Fruit fly (Drosophila melanogaster): ENCODE measurements around the gene CG31415.
A peak's percentile ranks its signal among the peaks of the same experiment; 100 is the strongest.

CG31415 gene

DNA sequence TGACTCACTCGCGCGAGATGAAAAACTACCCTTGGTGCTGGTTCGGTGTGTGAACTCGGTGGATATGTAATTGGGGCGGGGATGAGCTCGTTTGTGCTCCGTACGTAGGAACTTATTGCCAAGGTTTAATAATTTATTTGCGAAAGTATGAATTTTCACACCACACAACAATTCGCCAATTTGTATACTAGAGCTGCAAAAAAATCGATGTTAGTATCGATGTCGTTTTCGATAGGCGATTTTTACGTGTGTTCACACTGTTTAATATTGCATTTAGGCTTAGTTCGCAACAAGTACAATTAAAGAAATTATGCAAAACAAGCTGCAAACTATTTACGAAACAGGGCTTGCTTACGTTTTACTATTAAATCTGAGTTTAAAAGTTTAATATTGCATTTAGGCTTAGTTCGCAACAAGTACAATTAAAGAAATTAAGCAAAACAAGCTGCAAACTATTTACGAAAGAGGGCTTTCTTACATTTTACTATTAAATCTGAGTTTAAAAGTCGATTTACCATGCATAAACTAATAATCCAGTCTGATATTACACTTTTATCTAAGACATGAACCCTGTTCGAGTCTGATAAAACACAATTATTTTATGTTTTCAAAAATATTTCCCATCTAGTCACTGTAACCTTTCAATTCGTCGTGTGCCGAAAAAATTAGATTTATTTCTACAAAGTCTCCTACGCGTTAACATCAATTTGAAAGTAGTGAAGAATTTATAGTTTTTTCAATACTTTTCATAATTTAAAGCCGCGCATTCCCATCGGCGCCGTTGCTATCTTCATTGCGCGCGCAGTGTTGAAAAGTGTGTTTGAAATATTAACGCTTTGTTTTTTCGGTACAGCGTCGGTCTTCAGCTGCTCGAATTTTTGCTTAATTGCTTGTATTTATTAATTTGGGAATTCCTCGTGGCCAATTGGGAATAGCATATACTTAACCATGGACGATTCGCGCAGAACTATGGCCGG, 19.9 kb downstream of the CG31415 start, which contains the start of the genes Snap24 and CG8478 (continued):
- no peak for TF ChIP-seq cg (GFP tag; optimal IDR thresholded peaks at IDR 0.05)
- peak; percentile 78 for TF ChIP-seq Dp (GFP tag; optimal IDR thresholded peaks at IDR 0.05)
- no peak for TF ChIP-seq CG12071 (GFP tag; optimal IDR thresholded peaks at IDR 0.05)
- TF ChIP-seq z (GFP tag; IDR thresholded peaks at IDR 0.05): no peak
- TF ChIP-seq CG14860 (GFP tag; IDR thresholded peaks at IDR 0.05; ENCODE audit: partially characterized antibody): peak; percentile 64; the same call in 2 of the 3 replicates
- no peak for TF ChIP-seq CG11560 (tag; IDR thresholded peaks at IDR 0.05)
- TF ChIP-seq CG4617 (GFP tag; optimal IDR thresholded peaks at IDR 0.05; ENCODE audit: borderline replicate concordance): peak; percentile 40
- no peak for TF ChIP-seq so (GFP tag; IDR thresholded peaks at IDR 0.05)
- no peak for TF ChIP-seq tio (GFP tag; optimal IDR thresholded peaks at IDR 0.05)
- TF ChIP-seq prd (optimal IDR thresholded peaks at IDR 0.05): no peak
- TF ChIP-seq prd (GFP tag; IDR thresholded peaks at IDR 0.05): no peak
- peak; percentile 2 for TF ChIP-seq CG9797 (GFP tag; optimal IDR thresholded peaks at IDR 0.05)
- no peak for TF ChIP-seq CG15601 (tag; optimal IDR thresholded peaks at IDR 0.05)
- TF ChIP-seq pfk (GFP tag; optimal IDR thresholded peaks at IDR 0.05): no peak
- no peak for TF ChIP-seq CG6854 (GFP tag; optimal IDR thresholded peaks at IDR 0.05)
- no peak for TF ChIP-seq CG34376 (GFP tag; optimal IDR thresholded peaks at IDR 0.05)
- no peak for TF ChIP-seq fd3F (GFP tag; optimal IDR thresholded peaks at IDR 0.05)
- TF ChIP-seq Opbp (GFP tag; IDR thresholded peaks at IDR 0.05; ENCODE audit: partially characterized antibody): peak; percentile 71; the same call in 2 of the 3 replicates
- no peak for TF ChIP-seq CG31388 (GFP tag; optimal IDR thresholded peaks at IDR 0.05)
- TF ChIP-seq NFAT (GFP tag; IDR thresholded peaks at IDR 0.05): no peak
- TF ChIP-seq Taf1 (GFP tag; IDR thresholded peaks at IDR 0.05): no peak
- no peak for TF ChIP-seq CG15479 (GFP tag; optimal IDR thresholded peaks at IDR 0.05)
- TF ChIP-seq D (optimal IDR thresholded peaks at IDR 0.05): no peak
- no peak for TF ChIP-seq D (GFP tag; optimal IDR thresholded peaks at IDR 0.05)
- TF ChIP-seq crp (GFP tag; optimal IDR thresholded peaks at IDR 0.05): no peak
- peak; percentile 30 for TF ChIP-seq lilli (GFP tag; optimal IDR thresholded peaks at IDR 0.05)
- TF ChIP-seq CG14667 (GFP tag; IDR thresholded peaks at IDR 0.05): no peak
- peak; percentile 30 for TF ChIP-seq CG30403 (GFP tag; optimal IDR thresholded peaks at IDR 0.05)
- no peak for TF ChIP-seq ATbp (GFP tag; optimal IDR thresholded peaks at IDR 0.05)
- peak; percentile 22 for TF ChIP-seq phol (tag; optimal IDR thresholded peaks at IDR 0.05)
- TF ChIP-seq p53 (GFP tag; optimal IDR thresholded peaks at IDR 0.05): no peak
- TF ChIP-seq trh (GFP tag; optimal IDR thresholded peaks at IDR 0.05): no peak
- TF ChIP-seq NK7.1 (GFP tag; optimal IDR thresholded peaks at IDR 0.05): no peak
- TF ChIP-seq MBD-R2 (GFP tag; IDR thresholded peaks at IDR 0.05): peak; percentile 59
- peak; percentile 31; the same call in 1 of the 2 replicates for TF ChIP-seq onecut (GFP tag; IDR thresholded peaks at IDR 0.05)
- TF ChIP-seq Eip74EF (GFP tag; optimal IDR thresholded peaks at IDR 0.05): no peak
- peak; percentile 93 for TF ChIP-seq CG10267 (tag; optimal IDR thresholded peaks at IDR 0.05)
- no peak for TF ChIP-seq nom (GFP tag; optimal IDR thresholded peaks at IDR 0.05)
- no peak for TF ChIP-seq zf30C (GFP tag; optimal IDR thresholded peaks at IDR 0.05)
- TF ChIP-seq CG31365 (tag; optimal IDR thresholded peaks at IDR 0.05): no peak
- TF ChIP-seq trem (tag; optimal IDR thresholded peaks at IDR 0.05): peak; percentile 27
- no peak for TF ChIP-seq CG16779 (GFP tag; IDR thresholded peaks at IDR 0.05)
- no peak for TF ChIP-seq slou (GFP tag; optimal IDR thresholded peaks at IDR 0.05)
- peak; percentile 82 for TF ChIP-seq bbx (GFP tag; IDR thresholded peaks at IDR 0.05; ENCODE audit: partially characterized antibody)
- peak; percentile 68; the same call in 1 of the 2 replicates for TF ChIP-seq tna (GFP tag; IDR thresholded peaks at IDR 0.05; ENCODE audit: partially characterized antibody)
- no peak for TF ChIP-seq ind (GFP tag; optimal IDR thresholded peaks at IDR 0.05)
- peak; percentile 37 for TF ChIP-seq nmo (GFP tag; optimal IDR thresholded peaks at IDR 0.05)
- TF ChIP-seq Dip2 (GFP tag; IDR thresholded peaks at IDR 0.05): no peak
